Worm (Caenorhabditis elegans) whole organism, L3 larva: ENCODE data around the gene srv-19.

Experiments
- R02D3.7 ChIP-seq: fragments of 150-350 bp; optimal IDR thresholded peaks from 2 replicates; lab custom pipeline; 2014; ENCODE audit warnings: missing biosample characterization, missing genetic modification characterization
- ZK546.5 ChIP-seq: sonication (generic microtip); optimal IDR thresholded peaks from 2 replicates; lab custom pipeline; 2017; ENCODE audit warnings: missing biosample characterization, missing genetic modification characterization
- aly-2 ChIP-seq: fragments of 150-350 bp; optimal IDR thresholded peaks from 2 replicates; lab custom pipeline; 2014; ENCODE audit warnings: missing biosample characterization, missing genetic modification characterization
- ama-1 ChIP-seq: fragments of 150-350 bp; optimal IDR thresholded peaks from 2 replicates; lab custom pipeline; 2018
- ceh-28 ChIP-seq: fragments of 150-350 bp; optimal IDR thresholded peaks from 2 replicates; lab custom pipeline; 2014; ENCODE audit warnings: missing biosample characterization, missing genetic modification reagents, missing genetic modification characterization
- ceh-82 ChIP-seq: fragments of 150-350 bp; optimal IDR thresholded peaks from 2 replicates; lab custom pipeline; 2014; ENCODE audit warnings: missing biosample characterization, missing genetic modification characterization
- ceh-9 ChIP-seq: sonication (generic microtip); optimal IDR thresholded peaks from 2 replicates; lab custom pipeline; 2018; ENCODE audit warnings: missing biosample characterization, missing genetic modification characterization
- egl-27 ChIP-seq: sonication (generic microtip); optimal IDR thresholded peaks from 4 replicates; lab custom pipeline; 2017; ENCODE audit warnings: missing biosample characterization, missing genetic modification reagents, missing genetic modification characterization
- egl-5 ChIP-seq: fragments of 150-350 bp; optimal IDR thresholded peaks from 2 replicates; lab custom pipeline; 2017; ENCODE audit warnings: missing biosample characterization, missing genetic modification reagents, missing genetic modification characterization, inconsistent platforms
- elt-1 ChIP-seq: fragments of 150-350 bp; optimal IDR thresholded peaks from 2 replicates; lab custom pipeline; 2014; ENCODE audit warnings: missing biosample characterization, missing genetic modification characterization
- elt-2 ChIP-seq: sonication (generic microtip); optimal IDR thresholded peaks from 2 replicates; lab custom pipeline; 2016; ENCODE audit warnings: missing genetic modification reagents, mild to moderate bottlenecking, missing genetic modification characterization, missing compliant biosample characterization
- elt-3 ChIP-seq, 3 experiments: fragments of 150-350 bp in 1 of 3; sonication (generic microtip) in 2 of 3; optimal IDR thresholded peaks; 2 replicates in 2 of 3; 4 replicates in 1 of 3; lab custom pipeline; 2014 to 2017; ENCODE audit warnings: missing biosample characterization in 3 of 3, missing genetic modification characterization in 3 of 3
- eor-1 ChIP-seq, 2 experiments: fragments of 150-350 bp; optimal IDR thresholded peaks; 2 replicates each; lab custom pipeline; 2014 to 2018; ENCODE audit warnings: missing biosample characterization in 2 of 2, missing genetic modification characterization in 2 of 2
- fkh-10 ChIP-seq: sonication (generic microtip); optimal IDR thresholded peaks from 2 replicates; lab custom pipeline; 2017; ENCODE audit warnings: missing biosample characterization, missing genetic modification reagents, missing genetic modification characterization
- fos-1 ChIP-seq: fragments of 150-350 bp; optimal IDR thresholded peaks from 2 replicates; lab custom pipeline; 2014; ENCODE audit warnings: missing biosample characterization, missing genetic modification characterization
- hmg-11 ChIP-seq: sonication (generic microtip); optimal IDR thresholded peaks from 2 replicates; lab custom pipeline; 2016; ENCODE audit warnings: missing genetic modification characterization, missing compliant biosample characterization
- jun-1 ChIP-seq: fragments of 150-350 bp; optimal IDR thresholded peaks from 2 replicates; lab custom pipeline; 2014; ENCODE audit warnings: missing biosample characterization, missing genetic modification reagents, missing genetic modification characterization
- lin-39 ChIP-seq: fragments of 150-350 bp; optimal IDR thresholded peaks from 2 replicates; lab custom pipeline; 2018; ENCODE audit warnings: missing biosample characterization, missing genetic modification reagents, missing genetic modification characterization
- lsy-12 ChIP-seq: sonication (generic microtip); optimal IDR thresholded peaks from 2 replicates; lab custom pipeline; 2016; ENCODE audit warnings: mild to moderate bottlenecking, missing genetic modification characterization, missing compliant biosample characterization
- mdl-1 ChIP-seq: fragments of 150-350 bp; optimal IDR thresholded peaks from 2 replicates; lab custom pipeline; 2014; ENCODE audit warnings: missing biosample characterization, missing genetic modification characterization
- mml-1 ChIP-seq: fragments of 150-350 bp; sonication (generic microtip); optimal IDR thresholded peaks from 3 replicates; lab custom pipeline; 2014; ENCODE audit warnings: missing biosample characterization, missing genetic modification characterization
- nhr-11 ChIP-seq: fragments of 150-350 bp; optimal IDR thresholded peaks from 2 replicates; lab custom pipeline; 2014; ENCODE audit warnings: missing biosample characterization, missing genetic modification characterization
- nhr-12 ChIP-seq: fragments of 150-350 bp; optimal IDR thresholded peaks from 2 replicates; lab custom pipeline; 2014; ENCODE audit warnings: missing biosample characterization, missing genetic modification characterization
- nhr-23 ChIP-seq: fragments of 150-350 bp; optimal IDR thresholded peaks from 2 replicates; lab custom pipeline; 2014; ENCODE audit warnings: missing biosample characterization, missing genetic modification reagents, missing genetic modification characterization
- nhr-25 ChIP-seq: sonication (generic microtip); optimal IDR thresholded peaks from 2 replicates; lab custom pipeline; 2017; ENCODE audit warnings: missing biosample characterization, missing genetic modification characterization
- nhr-28 ChIP-seq: fragments of 150-350 bp; optimal IDR thresholded peaks from 2 replicates; lab custom pipeline; 2014; ENCODE audit warnings: missing biosample characterization, missing genetic modification characterization
- nhr-43 ChIP-seq: sonication (generic microtip); optimal IDR thresholded peaks from 2 replicates; lab custom pipeline; 2016; ENCODE audit warnings: mild to moderate bottlenecking, missing genetic modification characterization, missing compliant biosample characterization; ENCODE audit not compliant: poor library complexity, severe bottlenecking
- nhr-67 ChIP-seq: fragments of 150-350 bp; optimal IDR thresholded peaks from 2 replicates; lab custom pipeline; 2014; ENCODE audit warnings: missing biosample characterization, missing genetic modification characterization
- nhr-76 ChIP-seq: fragments of 150-350 bp; sonication (generic microtip); optimal IDR thresholded peaks from 5 replicates; lab custom pipeline; 2014; ENCODE audit warnings: missing biosample characterization, missing genetic modification characterization
- nhr-77 ChIP-seq: fragments of 150-350 bp; optimal IDR thresholded peaks from 2 replicates; lab custom pipeline; 2014; ENCODE audit warnings: missing biosample characterization, missing genetic modification characterization
- sea-2 ChIP-seq: fragments of 150-350 bp; sonication (generic microtip); optimal IDR thresholded peaks from 4 replicates; lab custom pipeline; 2014; ENCODE audit warnings: missing biosample characterization, missing genetic modification reagents, missing genetic modification characterization
- skn-1 ChIP-seq: fragments of 150-350 bp; optimal IDR thresholded peaks from 2 replicates; lab custom pipeline; 2014; ENCODE audit warnings: missing biosample characterization, missing genetic modification characterization
- snpc-4 ChIP-seq: fragments of 150-350 bp; optimal IDR thresholded peaks from 2 replicates; lab custom pipeline; 2014; ENCODE audit warnings: missing biosample characterization, missing genetic modification characterization
- tbx-2 ChIP-seq: sonication (generic microtip); optimal IDR thresholded peaks from 2 replicates; lab custom pipeline; 2016; ENCODE audit warnings: mild to moderate bottlenecking, missing genetic modification characterization, missing compliant biosample characterization
- unc-39 ChIP-seq: sonication (generic microtip); optimal IDR thresholded peaks from 4 replicates; lab custom pipeline; 2017; ENCODE audit warnings: missing biosample characterization, missing genetic modification characterization
- zag-1 ChIP-seq: fragments of 150-350 bp; optimal IDR thresholded peaks from 2 replicates; lab custom pipeline; 2014; ENCODE audit warnings: missing biosample characterization, missing genetic modification characterization
- ztf-11 ChIP-seq: fragments of 150-350 bp; optimal IDR thresholded peaks from 2 replicates; lab custom pipeline; 2014; ENCODE audit warnings: missing biosample characterization, missing genetic modification characterization
- ztf-4 ChIP-seq: fragments of 150-350 bp; optimal IDR thresholded peaks from 2 replicates; lab custom pipeline; 2014; ENCODE audit warnings: missing biosample characterization, missing genetic modification characterization

The srv-19 gene

ce11 chrIV:5870072-5870471, 3.7 kb downstream of the srv-19 start, which contains the start of gene srv-17:
srv-17 (minus strand) TSS chrIV:5870172.
- TF ChIP-seq nhr-11 (tag; lab: Kevin White, UChicago) (no peak), nhr-43 (tag; lab: Kevin White, UChicago) (no peak), ceh-82 (tag; lab: Kevin White, UChicago) (no peak), nhr-76 (tag; lab: Kevin White, UChicago) (no peak), ztf-11 (no peak), sea-2 (GFP tag; lab: Kevin White, UChicago) (no peak), ama-1 (lab: Kevin White, UChicago) (no peak), nhr-67 (tag; lab: Kevin White, UChicago) (no peak), aly-2 (no peak), mdl-1 (tag; lab: Kevin White, UChicago) (no peak), ZK546.5 (no peak), lin-39 (no peak), ceh-28 (tag; lab: Kevin White, UChicago) (no peak), elt-2 (tag; lab: Kevin White, UChicago) (no peak), ceh-9 (tag; lab: Kevin White, UChicago) (no peak)

- TF ChIP-seq lsy-12 (no peak), ama-1 (lab: Kevin White, UChicago) (no peak), skn-1 (no peak), ceh-28 (tag; lab: Kevin White, UChicago) (no peak), nhr-77 (tag; lab: Kevin White, UChicago) (no peak), hmg-11 (tag; lab: Kevin White, UChicago) (no peak), mml-1 (no peak), egl-5 (tag; lab: Kevin White, UChicago) (no peak), ceh-82 (tag; lab: Kevin White, UChicago) (no peak), nhr-43 (tag; lab: Kevin White, UChicago) (no peak), elt-3 (tag; optimal IDR thresholded peaks at IDR 0.05; lab: Kevin White, UChicago) (no peak), ZK546.5 (no peak), tbx-2 (tag; lab: Kevin White, UChicago) (no peak), nhr-23 (tag; lab: Kevin White, UChicago) (no peak), jun-1 (tag; lab: Kevin White, UChicago) (no peak), ztf-11 (no peak), nhr-12 (tag; lab: Kevin White, UChicago) (no peak), unc-39 (tag; lab: Kevin White, UChicago) (no peak), nhr-25 (tag; lab: Kevin White, UChicago) (no peak), R02D3.7 (tag; lab: Kevin White, UChicago) (no peak)
Observed at ce11 chrIV:5869354-5869753, 4.4 kb downstream of the srv-19 start.

ce11 chrIV:5867189-5867588, 6.5 kb downstream of the srv-19 start, which contains the start of gene C06E7.88:
C06E7.88 (minus strand) TSS chrIV:5867289.
- TF ChIP-seq ama-1 (lab: Kevin White, UChicago) = no peak
- TF ChIP-seq nhr-43 (tag; lab: Kevin White, UChicago) = no peak
- no peak for TF ChIP-seq ztf-11
- no peak for TF ChIP-seq elt-2 (tag; lab: Kevin White, UChicago)
- TF ChIP-seq fos-1 = no peak
- TF ChIP-seq nhr-67 (tag; lab: Kevin White, UChicago) = no peak
- TF ChIP-seq nhr-77 (tag; lab: Kevin White, UChicago) = no peak
- TF ChIP-seq mml-1 = no peak
- no peak for TF ChIP-seq nhr-11 (tag; lab: Kevin White, UChicago)
- no peak for TF ChIP-seq hmg-11 (tag; lab: Kevin White, UChicago)
- no peak for TF ChIP-seq elt-1 (tag; lab: Kevin White, UChicago)
- TF ChIP-seq zag-1 = no peak
- no peak for TF ChIP-seq elt-3 (tag; optimal IDR thresholded peaks at IDR 0.05; lab: Kevin White, UChicago)
- TF ChIP-seq nhr-23 (tag; lab: Kevin White, UChicago) = no peak
- TF ChIP-seq eor-1 (tag; optimal IDR thresholded peaks at IDR 0.05; lab: Kevin White, UChicago) = no peak
- no peak for TF ChIP-seq egl-27
- no peak for TF ChIP-seq nhr-28 (tag; lab: Kevin White, UChicago)

ce11 chrIV:5865818-5866217, 7.9 kb downstream of the srv-19 start, which contains the start of gene spe-27:
spe-27 (minus strand) TSS chrIV:5865918.
- TF ChIP-seq hmg-11 (tag; lab: Kevin White, UChicago) (no peak), nhr-12 (tag; lab: Kevin White, UChicago) (no peak), zag-1 (no peak), ztf-4 (no peak), ZK546.5 (no peak), snpc-4 (tag; lab: Kevin White, UChicago) (no peak), nhr-11 (tag; lab: Kevin White, UChicago) (no peak), fkh-10 (GFP tag; lab: Kevin White, UChicago) (no peak), nhr-77 (tag; lab: Kevin White, UChicago) (no peak)
- TF ChIP-seq, all 47 proteins: peak for 0
